Worm (Caenorhabditis elegans) whole organism, L1 larva: Measurements from ENCODE around the gene gly-13.
A peak's percentile ranks its signal among the peaks of the same experiment; 100 is the strongest.

ENCODE experiments used
- aha-1 ChIP-seq: fragments of 150-350 bp; optimal IDR thresholded peaks from 2 replicates; lab custom pipeline; 2014; ENCODE audit warnings: missing biosample characterization, missing genetic modification characterization
- efl-3 ChIP-seq: fragments of 200-800 bp; sonication (Bioruptor generic); optimal IDR thresholded peaks from 2 replicates; lab custom pipeline; 2018; ENCODE audit warnings: mild to moderate bottlenecking, missing genetic modification characterization, missing compliant biosample characterization
- fos-1 ChIP-seq: fragments of 150-350 bp; optimal IDR thresholded peaks from 2 replicates; lab custom pipeline; 2014; ENCODE audit warnings: missing biosample characterization, missing genetic modification characterization
- lin-14 ChIP-seq: fragments of 200-800 bp; sonication (Bioruptor generic); optimal IDR thresholded peaks from 2 replicates; lab custom pipeline; 2018; ENCODE audit warnings: mild to moderate bottlenecking, missing genetic modification characterization, moderate library complexity, missing compliant biosample characterization
- unc-62 ChIP-seq: fragments of 150-350 bp; optimal IDR thresholded peaks from 2 replicates; lab custom pipeline; 2014; ENCODE audit warnings: missing biosample characterization, missing genetic modification reagents, missing genetic modification characterization
- ztf-4 ChIP-seq: fragments of 150-350 bp; optimal IDR thresholded peaks from 2 replicates; lab custom pipeline; 2014; ENCODE audit warnings: missing biosample characterization, missing genetic modification characterization

ce11 chrX:9324962-9325361 is 28.5 kb upstream of the gly-13 start:
- TF ChIP-seq ztf-4 (no peak), unc-62 (GFP tag; lab: Kevin White, UChicago) (no peak), aha-1 (tag; lab: Kevin White, UChicago) (no peak), efl-3 (no peak), fos-1 (tag; lab: Kevin White, UChicago) (no peak), lin-14 (GFP tag; lab: Kevin White, UChicago) (peak; percentile 51)
